Fruit fly (Drosophila melanogaster): ENCODE data around the gene CG34404.

Gene CG34404

dm6 chr3R:15407020-15407501, 39.6 kb upstream of the CG34404 start, which contains the start of gene CG6125:
TSS of gene CG6125 (minus strand) at chr3R:15407070.
- TF ChIP-seq ovo (GFP tag; optimal IDR thresholded peaks at IDR 0.05) (no peak), pad (GFP tag; optimal IDR thresholded peaks at IDR 0.05) (no peak), CG1620 (GFP tag; optimal IDR thresholded peaks at IDR 0.05) (no peak), bab1 (GFP tag; optimal IDR thresholded peaks at IDR 0.05) (no peak), CG12768 (GFP tag; optimal IDR thresholded peaks at IDR 0.05) (peak; percentile 69), cic (GFP tag; optimal IDR thresholded peaks at IDR 0.05) (peak; percentile 8)

- no peak for TF ChIP-seq bab1 (GFP tag; optimal IDR thresholded peaks at IDR 0.05)
- no peak for TF ChIP-seq CG7045 (GFP tag; optimal IDR thresholded peaks at IDR 0.05)
- no peak for TF ChIP-seq toe (GFP tag; optimal IDR thresholded peaks at IDR 0.05)
- TF ChIP-seq CG1620 (GFP tag; optimal IDR thresholded peaks at IDR 0.05) = no peak
- TF ChIP-seq Hr96 (GFP tag; optimal IDR thresholded peaks at IDR 0.05) = no peak
- TF ChIP-seq kay (GFP tag; ENCODE audit: borderline replicate concordance) = no peak
- no peak for TF ChIP-seq ovo (GFP tag; optimal IDR thresholded peaks at IDR 0.05)
- TF ChIP-seq cnc (optimal IDR thresholded peaks at IDR 0.05) = no peak
- TF ChIP-seq Clk (GFP tag; optimal IDR thresholded peaks at IDR 0.05) = no peak
- no peak for TF ChIP-seq cic (GFP tag; optimal IDR thresholded peaks at IDR 0.05)
- no peak for TF ChIP-seq CG11617 (GFP tag; optimal IDR thresholded peaks at IDR 0.05)
Measured at dm6 chr3R:15406393-15406792, 38.9 kb upstream of the CG34404 start.

- peak; percentile 82 for TF ChIP-seq cic (GFP tag; optimal IDR thresholded peaks at IDR 0.05)
- peak; percentile 2 for TF ChIP-seq ovo (GFP tag; optimal IDR thresholded peaks at IDR 0.05)
- TF ChIP-seq CG14711 (tag; optimal IDR thresholded peaks at IDR 0.05) = peak; percentile 41
- no peak for TF ChIP-seq CG1620 (GFP tag; optimal IDR thresholded peaks at IDR 0.05)
- TF ChIP-seq toe (GFP tag; optimal IDR thresholded peaks at IDR 0.05) = peak; percentile 65
- no peak for TF ChIP-seq bab1 (GFP tag; optimal IDR thresholded peaks at IDR 0.05)
- no peak for TF ChIP-seq Crg-1 (GFP tag; optimal IDR thresholded peaks at IDR 0.05)
- TF ChIP-seq kay (GFP tag; ENCODE audit: borderline replicate concordance) = peak; percentile 83
- TF ChIP-seq CG12768 (GFP tag; optimal IDR thresholded peaks at IDR 0.05) = peak; percentile 84
- TF ChIP-seq tj (GFP tag; optimal IDR thresholded peaks at IDR 0.05) = no peak
- peak; percentile 1 for TF ChIP-seq Mnt (GFP tag; optimal IDR thresholded peaks at IDR 0.05)
- TF ChIP-seq CG11617 (GFP tag; optimal IDR thresholded peaks at IDR 0.05) = peak; percentile 14
- peak; percentile 38 for TF ChIP-seq CG33017 (tag; optimal IDR thresholded peaks at IDR 0.05)
- no peak for TF ChIP-seq Hr96 (GFP tag; optimal IDR thresholded peaks at IDR 0.05)
- peak; percentile 26 for TF ChIP-seq CG5204 (GFP tag; optimal IDR thresholded peaks at IDR 0.05)
- no peak for TF ChIP-seq cnc (optimal IDR thresholded peaks at IDR 0.05)
- TF ChIP-seq pad (GFP tag; optimal IDR thresholded peaks at IDR 0.05) = peak; percentile 51
- TF ChIP-seq Clk (GFP tag; optimal IDR thresholded peaks at IDR 0.05) = peak; percentile 46
- TF ChIP-seq CG7101 (tag; optimal IDR thresholded peaks at IDR 0.05) = peak; percentile 53
- TF ChIP-seq CG7045 (GFP tag; optimal IDR thresholded peaks at IDR 0.05) = peak; percentile 85
Measured at dm6 chr3R:15402654-15403053, 35.2 kb upstream of the CG34404 start.

dm6 chr3R:15393206-15393805, 25.8 kb upstream of the CG34404 start:
- TF ChIP-seq CG33017 (tag; optimal IDR thresholded peaks at IDR 0.05) (no peak), CG14711 (tag; optimal IDR thresholded peaks at IDR 0.05) (no peak), Hr96 (GFP tag; optimal IDR thresholded peaks at IDR 0.05) (no peak), cnc (optimal IDR thresholded peaks at IDR 0.05) (no peak), Clk (GFP tag; optimal IDR thresholded peaks at IDR 0.05) (no peak), cic (GFP tag; optimal IDR thresholded peaks at IDR 0.05) (no peak), CG11617 (GFP tag; optimal IDR thresholded peaks at IDR 0.05) (no peak), CG7101 (tag; optimal IDR thresholded peaks at IDR 0.05) (no peak), Crg-1 (GFP tag; optimal IDR thresholded peaks at IDR 0.05) (no peak), CG12768 (GFP tag; optimal IDR thresholded peaks at IDR 0.05) (no peak), pad (GFP tag; optimal IDR thresholded peaks at IDR 0.05) (no peak), toe (GFP tag; optimal IDR thresholded peaks at IDR 0.05) (no peak), ovo (GFP tag; optimal IDR thresholded peaks at IDR 0.05) (no peak), Mnt (GFP tag; optimal IDR thresholded peaks at IDR 0.05) (no peak), CG7045 (GFP tag; optimal IDR thresholded peaks at IDR 0.05) (no peak), CG1620 (GFP tag; optimal IDR thresholded peaks at IDR 0.05) (no peak), CG5204 (GFP tag; optimal IDR thresholded peaks at IDR 0.05) (no peak), bab1 (GFP tag; optimal IDR thresholded peaks at IDR 0.05) (no peak), tj (GFP tag; optimal IDR thresholded peaks at IDR 0.05) (no peak), kay (GFP tag; ENCODE audit: borderline replicate concordance) (no peak)

dm6 chr3R:15382851-15383250, 15.4 kb upstream of the CG34404 start, which contains the start of gene h-cup:
TSS of gene h-cup (minus strand) at chr3R:15382951.
- TF ChIP-seq cic (GFP tag; optimal IDR thresholded peaks at IDR 0.05) (no peak), Clk (GFP tag; optimal IDR thresholded peaks at IDR 0.05) (no peak), CG7045 (GFP tag; optimal IDR thresholded peaks at IDR 0.05) (no peak), toe (GFP tag; optimal IDR thresholded peaks at IDR 0.05) (no peak), ovo (GFP tag; optimal IDR thresholded peaks at IDR 0.05) (no peak), kay (GFP tag; ENCODE audit: borderline replicate concordance) (no peak)

dm6 chr3R:15379071-15379470, 11.6 kb upstream of the CG34404 start:
- no peak for TF ChIP-seq toe (GFP tag; optimal IDR thresholded peaks at IDR 0.05)
- no peak for TF ChIP-seq CG11617 (GFP tag; optimal IDR thresholded peaks at IDR 0.05)
- no peak for TF ChIP-seq CG33017 (tag; optimal IDR thresholded peaks at IDR 0.05)

dm6 chr3R:15375470-15375869, 8.0 kb upstream of the CG34404 start:
- TF ChIP-seq CG14711 (tag; optimal IDR thresholded peaks at IDR 0.05) = no peak
- TF ChIP-seq CG11617 (GFP tag; optimal IDR thresholded peaks at IDR 0.05) = no peak
